Fruit fly (Drosophila melanogaster): Measurements from ENCODE around the gene FoxP.
A peak's percentile ranks its signal among the peaks of the same experiment; 100 is the strongest.

The FoxP gene

dm6 chr3R:9756187-9756586, 25.5 kb upstream of the FoxP start, which contains the start of the genes Alg12 and Rpt3R (continued):
- TF ChIP-seq CG7987 (GFP tag; optimal IDR thresholded peaks at IDR 0.05) (no peak), Dll (GFP tag; IDR thresholded peaks at IDR 0.05; ENCODE audit: partially characterized antibody) (peak; percentile 81), emc (GFP tag; optimal IDR thresholded peaks at IDR 0.05) (no peak), chinmo (GFP tag; IDR thresholded peaks at IDR 0.05; ENCODE audit: partially characterized antibody) (no peak), CG4707 (GFP tag; optimal IDR thresholded peaks at IDR 0.05) (no peak), danr (GFP tag; IDR thresholded peaks at IDR 0.05) (no peak), CG17385 (GFP tag; optimal IDR thresholded peaks at IDR 0.05) (no peak), slp2 (GFP tag; optimal IDR thresholded peaks at IDR 0.05) (no peak), CG10267 (tag; optimal IDR thresholded peaks at IDR 0.05) (peak; percentile 11), kay (GFP tag; optimal IDR thresholded peaks at IDR 0.05) (no peak), Doc3 (GFP tag; IDR thresholded peaks at IDR 0.05; ENCODE audit: partially characterized antibody) (peak; percentile 70), HLH4C (GFP tag; IDR thresholded peaks at IDR 0.05; ENCODE audit: partially characterized antibody) (peak; percentile 61), HLH54F (GFP tag; optimal IDR thresholded peaks at IDR 0.05) (no peak), caup (GFP tag; optimal IDR thresholded peaks at IDR 0.05; ENCODE audit: severe bottlenecking) (no peak), CG1792 (GFP tag; optimal IDR thresholded peaks at IDR 0.05) (no peak), CG9932 (GFP tag; IDR thresholded peaks at IDR 0.05) (no peak), CG16813 (GFP tag; IDR thresholded peaks at IDR 0.05; ENCODE audit: partially characterized antibody) (peak; percentile 48; the same call in 2 of the 3 replicates), CG17186 (GFP tag; optimal IDR thresholded peaks at IDR 0.05) (no peak), CG15514 (GFP tag; optimal IDR thresholded peaks at IDR 0.05) (peak; percentile 54), sens (GFP tag) (no peak), nmo (GFP tag; optimal IDR thresholded peaks at IDR 0.05) (peak; percentile 5), peb (GFP tag; IDR thresholded peaks at IDR 0.05) (no peak), Myb (GFP tag; optimal IDR thresholded peaks at IDR 0.05) (no peak), fd64A (GFP tag; optimal IDR thresholded peaks at IDR 0.05) (no peak), CG10321 (GFP tag; IDR thresholded peaks at IDR 0.05) (no peak), so (GFP tag; IDR thresholded peaks at IDR 0.05) (no peak), CG4854 (GFP tag; optimal IDR thresholded peaks at IDR 0.05) (no peak), CG14014 (GFP tag; IDR thresholded peaks at IDR 0.05) (no peak), hth (optimal IDR thresholded peaks at IDR 0.05) (no peak), Adf1 (GFP tag; IDR thresholded peaks at IDR 0.05) (no peak), CG2199 (GFP tag; IDR thresholded peaks at IDR 0.05) (no peak), CG4730 (GFP tag; IDR thresholded peaks at IDR 0.05) (no peak), CG3847 (GFP tag; IDR thresholded peaks at IDR 0.05) (no peak), D19A (tag; optimal IDR thresholded peaks at IDR 0.05) (no peak), Dp (GFP tag; optimal IDR thresholded peaks at IDR 0.05) (peak; percentile 62), CG17568 (GFP tag; optimal IDR thresholded peaks at IDR 0.05) (no peak), CG10979 (tag; optimal IDR thresholded peaks at IDR 0.05) (no peak), CG31388 (GFP tag; optimal IDR thresholded peaks at IDR 0.05) (no peak), salm (tag; optimal IDR thresholded peaks at IDR 0.05) (no peak), Dad (GFP tag; optimal IDR thresholded peaks at IDR 0.05) (no peak), Optix (GFP tag; IDR thresholded peaks at IDR 0.05) (no peak), jing (GFP tag; optimal IDR thresholded peaks at IDR 0.05) (no peak), sr (GFP tag; IDR thresholded peaks at IDR 0.05) (no peak), NK7.1 (GFP tag; optimal IDR thresholded peaks at IDR 0.05) (no peak), CG13775 (GFP tag; optimal IDR thresholded peaks at IDR 0.05) (no peak), CG17328 (GFP tag; IDR thresholded peaks at IDR 0.05) (no peak), CG34224 (GFP tag; IDR thresholded peaks at IDR 0.05; ENCODE audit: partially characterized antibody) (peak; percentile 70), Hsf (GFP tag; optimal IDR thresholded peaks at IDR 0.05) (no peak), mld (GFP tag; IDR thresholded peaks at IDR 0.05; ENCODE audit: partially characterized antibody) (no peak), CG9817 (tag; optimal IDR thresholded peaks at IDR 0.05) (no peak), CG6654 (GFP tag; optimal IDR thresholded peaks at IDR 0.05) (no peak), CG12236 (GFP tag; optimal IDR thresholded peaks at IDR 0.05) (no peak)
